Worm (Caenorhabditis elegans) whole organism, late embryonic: ENCODE data around the gene F21C10.19.

ENCODE experiments used
- Y22D7AL.16 ChIP-seq: sonication (generic microtip); optimal IDR thresholded peaks from 2 replicates; lab custom pipeline; 2016; ENCODE audit warnings: missing genetic modification characterization, missing compliant biosample characterization
- syd-9 ChIP-seq: sonication (generic microtip); optimal IDR thresholded peaks from 2 replicates; lab custom pipeline; 2016; ENCODE audit warnings: mild to moderate bottlenecking, missing genetic modification characterization, moderate library complexity, missing compliant biosample characterization
- ztf-16 ChIP-seq: sonication (generic microtip); optimal IDR thresholded peaks from 2 replicates; lab custom pipeline; 2017; ENCODE audit warnings: missing genetic modification characterization, missing compliant biosample characterization

DNA sequence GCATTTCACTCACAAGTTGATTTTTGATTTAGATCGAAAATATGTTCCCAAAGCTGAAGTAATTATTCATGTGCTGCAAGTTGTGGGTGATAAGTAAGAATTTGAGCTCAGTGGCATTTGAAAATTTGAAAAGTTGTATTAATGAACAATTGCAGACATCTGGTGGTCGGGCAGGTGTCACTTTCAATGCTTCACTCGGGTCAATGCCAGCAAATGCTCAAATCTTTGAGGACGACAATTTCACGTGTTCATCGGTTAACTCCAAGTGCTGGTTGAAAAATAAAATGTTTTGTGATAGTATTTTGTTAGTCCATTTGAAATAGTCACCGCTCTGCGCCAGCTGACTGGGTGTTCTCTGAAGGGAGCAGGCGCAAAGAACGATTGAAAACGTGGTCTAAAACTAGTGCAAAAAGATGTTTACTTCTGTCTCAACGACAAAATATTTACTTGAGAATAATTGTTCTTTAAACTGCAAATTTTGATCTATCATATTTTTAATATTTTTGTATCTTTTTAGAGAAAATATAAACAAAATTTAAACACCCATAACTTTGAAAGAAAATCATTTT is 36.7 kb upstream of the F21C10.19 start:
- TF ChIP-seq Y22D7AL.16 (tag; lab: Kevin White, UChicago) = no peak
- TF ChIP-seq ztf-16 (tag; lab: Kevin White, UChicago) = no peak
- no peak for TF ChIP-seq syd-9
